Worm (Caenorhabditis elegans) whole organism, L3 larva: Measurements from ENCODE around the gene cct-6.

Source experiments
- ZK546.5 ChIP-seq: sonication (generic microtip); optimal IDR thresholded peaks from 2 replicates; lab custom pipeline; 2017; ENCODE audit warnings: missing biosample characterization, missing genetic modification characterization
- ceh-82 ChIP-seq: fragments of 150-350 bp; optimal IDR thresholded peaks from 2 replicates; lab custom pipeline; 2014; ENCODE audit warnings: missing biosample characterization, missing genetic modification characterization
- fkh-2 ChIP-seq: fragments of 150-350 bp; optimal IDR thresholded peaks from 2 replicates; lab custom pipeline; 2014; ENCODE audit warnings: missing biosample characterization, missing genetic modification reagents, missing genetic modification characterization
- ztf-4 ChIP-seq: fragments of 150-350 bp; optimal IDR thresholded peaks from 2 replicates; lab custom pipeline; 2014; ENCODE audit warnings: missing biosample characterization, missing genetic modification characterization

ce11 chrIII:5834053-5834452 is 21.4 kb downstream of the cct-6 start, which contains the start of gene R12B2.6:
- TF ChIP-seq ceh-82 (no peak), ztf-4 (tag; lab: Kevin White, UChicago) (no peak), ZK546.5 (no peak), fkh-2 (tag; lab: Kevin White, UChicago) (no peak)
